Fruit fly (Drosophila melanogaster) whole organism: ENCODE results near the gene GC1.

Experiments used
- CG8478 ChIP-seq: fragments of >200 bp; optimal IDR thresholded peaks from 2 replicates; lab custom pipeline; 2018; ENCODE audit warnings: inconsistent platforms
- Dll ChIP-seq: fragments of >200 bp; optimal IDR thresholded peaks from 2 replicates; lab custom pipeline; 2017
- EcR ChIP-seq, 2 experiments: fragments of >200 bp; optimal IDR thresholded peaks; 2 replicates each; lab custom pipeline; 2017; ENCODE audit warnings: missing biosample characterization in 2 of 2, missing genetic modification characterization in 2 of 2, missing genetic modification reagents in 2 of 2
- pan ChIP-seq: fragments of >200 bp; optimal IDR thresholded peaks from 2 replicates; lab custom pipeline; 2017
- psq ChIP-seq: fragments of >200 bp; optimal IDR thresholded peaks from 2 replicates; lab custom pipeline; 2017
- usp ChIP-seq: fragments of >200 bp; optimal IDR thresholded peaks from 2 replicates; lab custom pipeline; 2017; ENCODE audit warnings: missing biosample characterization, missing genetic modification characterization, mixed read lengths

GC1 gene

DNA sequence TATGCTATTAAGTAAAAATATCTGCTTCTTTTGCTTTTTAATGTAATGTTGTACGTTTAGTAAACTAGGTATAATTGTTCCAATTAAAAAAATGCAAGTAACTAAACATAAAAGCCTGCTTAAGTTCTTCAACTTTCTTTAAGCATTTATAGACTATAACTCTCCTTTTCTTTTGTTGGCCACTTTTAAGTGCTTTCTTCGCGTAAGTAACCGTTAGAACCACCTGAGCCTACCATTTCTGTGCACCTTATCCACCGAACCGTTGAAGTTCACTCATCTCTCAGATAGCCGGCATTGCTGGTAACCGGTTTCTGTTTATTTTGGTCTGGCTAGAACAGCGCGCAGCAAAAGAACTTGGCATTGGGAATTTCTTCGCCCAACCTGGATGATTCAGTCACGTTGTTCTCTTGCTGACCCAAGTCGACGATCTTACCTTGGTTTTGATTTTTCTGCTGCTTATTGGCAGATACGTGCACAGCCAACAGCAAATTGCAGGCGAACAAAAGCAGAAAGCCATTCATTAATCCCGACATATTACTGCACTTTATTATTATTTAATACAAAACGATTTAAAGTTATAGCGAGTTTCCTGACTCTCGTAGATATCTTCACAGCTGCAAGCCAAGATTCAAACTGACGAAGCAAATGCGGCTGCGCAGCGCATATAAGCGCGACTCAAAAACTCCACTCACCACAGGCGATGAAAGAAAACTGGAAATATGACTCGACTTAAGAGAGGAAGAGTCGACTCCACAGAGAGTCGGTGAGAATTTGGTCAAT lies 9.2 kb downstream of the GC1 start, which contains the start of gene CG10005:
Gene CG10005 (minus strand): TSS at position 642 of the 780 bp plus-strand sequence.
- TF ChIP-seq psq (lab: Kevin White, UChicago) = no peak
- TF ChIP-seq EcR (GFP tag; optimal IDR thresholded peaks at IDR 0.05; lab: Kevin White, UChicago) = peak in 1 of 2 experiments; percentile 67

DNA sequence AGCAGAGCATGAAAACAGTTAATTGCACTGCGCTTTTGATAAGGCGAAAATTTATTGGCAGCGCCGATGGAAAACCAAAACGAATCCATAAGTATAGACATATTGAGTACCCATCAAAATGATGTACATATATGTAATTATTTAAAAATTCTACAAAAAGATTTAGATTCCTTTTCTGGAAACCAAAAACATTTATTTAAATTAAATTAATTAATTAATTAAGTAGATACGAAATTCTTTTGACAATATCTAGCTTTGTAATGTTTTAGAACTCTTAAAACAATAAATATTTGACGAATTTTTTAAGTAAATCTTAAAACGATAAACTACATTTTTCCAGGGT lies 9.8 kb downstream of the GC1 start:
- TF ChIP-seq usp (GFP tag; lab: Kevin White, UChicago) (no peak), pan (peak; percentile 44)

DNA sequence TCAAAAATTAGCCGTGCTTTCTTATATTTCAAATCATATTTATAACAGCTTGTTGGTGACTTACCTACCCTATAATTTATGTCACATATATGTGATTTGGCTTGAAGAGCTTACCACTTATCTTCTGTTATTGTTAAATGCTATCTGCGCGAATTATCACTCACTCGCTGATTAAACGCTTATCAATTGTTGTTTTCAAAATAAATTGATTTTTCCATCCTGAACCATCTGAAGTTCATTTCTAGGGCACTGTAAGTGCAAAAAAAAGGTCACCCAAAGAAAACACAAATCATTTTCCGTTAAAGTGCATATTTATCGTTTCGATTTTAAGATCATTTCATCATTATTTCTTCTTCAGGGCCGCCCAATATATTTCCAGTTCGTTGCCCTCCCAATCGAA lies 10.8 kb downstream of the GC1 start:
- TF ChIP-seq Dll (lab: Kevin White, UChicago) (no peak), usp (GFP tag; lab: Kevin White, UChicago) (no peak), pan (no peak), EcR (GFP tag; optimal IDR thresholded peaks at IDR 0.05; lab: Kevin White, UChicago) (no peak), psq (lab: Kevin White, UChicago) (no peak), CG8478 (lab: Kevin White, UChicago) (no peak)

DNA sequence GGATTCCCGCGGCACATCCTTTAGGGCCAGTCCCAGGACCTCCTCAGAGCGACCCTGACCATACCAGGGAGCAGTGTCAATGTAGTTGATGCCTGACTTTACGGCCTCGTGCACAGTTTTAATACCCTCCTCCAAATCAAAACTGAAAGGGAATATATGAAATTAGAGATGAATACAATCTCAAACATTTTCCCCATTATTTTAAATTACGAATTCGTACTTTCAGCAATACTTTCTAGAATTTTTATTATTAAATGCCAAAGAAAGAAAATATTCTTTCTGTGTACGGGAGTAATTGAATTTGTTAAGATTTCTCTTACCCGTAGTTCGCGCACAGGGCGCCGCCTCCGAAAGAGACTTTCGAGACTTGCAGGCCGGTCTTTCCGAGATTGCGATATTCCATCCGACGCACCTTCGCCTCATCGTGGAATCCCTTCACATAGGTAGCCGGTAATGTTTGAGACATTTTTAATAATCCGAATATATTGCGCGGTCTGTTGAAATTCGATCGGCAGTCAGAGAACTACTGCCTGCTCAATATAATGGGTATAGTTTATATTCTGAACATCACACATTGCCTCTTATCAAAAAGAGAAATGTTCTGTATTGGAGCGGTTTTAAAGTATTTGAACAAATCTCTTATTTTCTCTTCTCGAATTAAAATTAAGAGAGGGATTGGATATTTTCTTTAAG lies 12.5 kb downstream of the GC1 start, which contains the start of gene CG18547:
Gene CG18547 (minus strand): TSS at position 512 of the 693 bp plus-strand sequence.
- TF ChIP-seq psq (lab: Kevin White, UChicago) = no peak
- TF ChIP-seq pan = no peak
- no peak for TF ChIP-seq EcR (GFP tag; optimal IDR thresholded peaks at IDR 0.05; lab: Kevin White, UChicago)
- TF ChIP-seq CG8478 (lab: Kevin White, UChicago) = no peak
- TF ChIP-seq Dll (lab: Kevin White, UChicago) = no peak
- TF ChIP-seq usp (GFP tag; lab: Kevin White, UChicago) = no peak

DNA sequence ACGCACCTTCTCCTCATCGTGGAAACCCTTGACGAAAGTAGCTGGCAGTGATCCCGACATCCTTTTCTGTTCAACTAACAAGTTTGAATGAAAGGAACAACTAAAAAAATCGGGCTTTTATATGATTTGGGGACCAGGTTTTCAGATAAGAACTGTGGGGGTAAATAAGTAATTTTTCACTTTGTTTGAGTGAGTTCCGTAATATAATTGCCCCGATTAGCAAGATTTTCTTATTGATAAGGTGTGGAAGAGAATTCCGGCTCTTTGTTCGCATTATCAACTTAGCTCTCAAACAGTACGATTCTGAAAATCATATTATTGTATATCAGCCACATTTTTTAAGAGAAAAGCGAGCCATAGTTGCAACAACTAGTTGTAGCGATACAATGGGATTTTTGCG lies 14.5 kb downstream of the GC1 start, which contains the start of gene CG12224:
Gene CG12224 (minus strand): TSS at position 101 of the 400 bp plus-strand sequence.
- TF ChIP-seq psq (lab: Kevin White, UChicago) (no peak), CG8478 (lab: Kevin White, UChicago) (no peak), Dll (lab: Kevin White, UChicago) (no peak), pan (no peak), usp (GFP tag; lab: Kevin White, UChicago) (no peak), EcR (GFP tag; optimal IDR thresholded peaks at IDR 0.05; lab: Kevin White, UChicago) (no peak)

DNA sequence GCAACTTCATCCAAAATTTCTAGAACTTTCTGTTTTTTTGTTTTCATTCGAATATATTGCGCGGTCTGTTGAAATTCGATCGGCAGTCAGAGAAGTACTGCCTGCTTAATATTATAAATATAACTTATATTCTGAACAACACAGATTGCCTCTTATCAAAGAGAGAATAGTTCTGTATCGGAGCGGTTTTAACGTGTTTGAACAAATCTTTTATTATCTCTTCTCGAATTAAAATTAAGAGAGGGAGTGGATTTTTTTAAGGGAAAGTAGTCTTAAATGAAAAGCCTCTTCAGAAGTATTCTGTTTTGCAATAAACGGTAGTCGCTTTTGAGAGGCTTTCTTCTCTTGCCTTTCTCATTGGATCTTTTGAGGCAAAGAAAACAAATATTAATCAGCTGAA lies 15.0 kb downstream of the GC1 start:
- TF ChIP-seq Dll (lab: Kevin White, UChicago) (no peak), CG8478 (lab: Kevin White, UChicago) (no peak), psq (lab: Kevin White, UChicago) (no peak), EcR (GFP tag; optimal IDR thresholded peaks at IDR 0.05; lab: Kevin White, UChicago) (no peak), usp (GFP tag; lab: Kevin White, UChicago) (no peak), pan (no peak)

DNA sequence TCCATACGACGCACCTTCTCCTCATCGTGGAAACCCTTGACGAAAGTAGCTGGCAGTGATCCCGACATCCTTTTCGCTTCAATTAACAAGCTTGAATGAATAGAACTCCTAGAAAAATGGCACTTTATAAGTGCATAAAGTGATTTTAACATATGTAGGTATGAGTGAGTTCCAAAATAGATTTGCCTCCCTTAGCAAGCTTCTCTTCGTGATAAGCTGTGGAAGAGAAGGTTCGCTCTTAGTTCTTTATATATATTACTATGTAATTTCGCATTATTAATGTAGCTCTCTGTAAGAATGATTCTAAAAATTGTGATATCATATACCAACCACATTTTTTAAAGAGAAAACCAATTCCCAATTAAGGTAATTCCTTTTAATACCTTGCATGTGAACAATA lies 16.9 kb downstream of the GC1 start, which contains the start of gene CG3397:
Gene CG3397 (minus strand): TSS at position 101 of the 400 bp plus-strand sequence.
- TF ChIP-seq EcR (GFP tag; optimal IDR thresholded peaks at IDR 0.05; lab: Kevin White, UChicago) = no peak
- no peak for TF ChIP-seq Dll (lab: Kevin White, UChicago)
- TF ChIP-seq CG8478 (lab: Kevin White, UChicago) = no peak
- no peak for TF ChIP-seq pan
- no peak for TF ChIP-seq psq (lab: Kevin White, UChicago)
- TF ChIP-seq usp (GFP tag; lab: Kevin White, UChicago) = no peak

DNA sequence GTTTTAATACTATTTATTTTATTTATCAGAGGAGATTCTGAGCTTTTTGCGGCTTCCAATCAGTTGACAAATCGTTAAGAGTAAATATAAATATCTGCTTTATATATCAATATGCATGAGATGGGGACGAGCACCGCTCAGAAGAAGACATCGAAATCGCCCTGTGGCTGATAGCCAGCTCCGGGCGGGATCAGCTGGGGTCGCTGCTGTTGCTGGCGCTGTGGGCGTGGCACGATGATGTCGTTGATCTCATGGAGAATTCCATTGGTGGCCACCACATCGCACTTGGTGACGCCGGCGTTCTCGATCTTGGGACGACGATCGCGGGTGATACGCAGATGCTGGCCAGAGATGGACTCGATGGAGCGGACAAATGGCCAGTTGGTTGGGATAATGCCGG lies 17.4 kb downstream of the GC1 start:
- TF ChIP-seq Dll (lab: Kevin White, UChicago) = no peak
- no peak for TF ChIP-seq EcR (GFP tag; optimal IDR thresholded peaks at IDR 0.05; lab: Kevin White, UChicago)
- TF ChIP-seq psq (lab: Kevin White, UChicago) = no peak
- TF ChIP-seq usp (GFP tag; lab: Kevin White, UChicago) = no peak
- TF ChIP-seq CG8478 (lab: Kevin White, UChicago) = no peak
- TF ChIP-seq pan = no peak

DNA sequence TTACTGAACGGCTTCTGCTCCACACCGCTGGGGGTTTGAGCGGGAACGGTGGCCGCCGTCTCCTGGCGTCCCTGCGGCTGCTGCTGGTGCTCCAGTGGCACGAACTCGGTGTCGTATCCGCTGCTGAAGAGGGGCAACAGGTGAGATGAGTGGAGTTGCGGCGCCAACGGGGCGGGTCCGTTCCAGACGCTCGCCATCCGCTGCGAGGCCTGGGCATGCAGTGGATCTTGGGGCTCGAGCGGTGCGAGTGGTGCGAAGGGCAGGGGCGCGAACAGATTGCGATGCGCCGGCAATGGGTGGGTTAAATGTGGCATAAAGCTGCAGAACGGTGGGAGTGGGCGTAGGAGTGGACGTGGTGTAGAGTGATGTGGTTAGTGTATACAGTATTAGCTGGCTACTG lies 21.7 kb downstream of the GC1 start:
- TF ChIP-seq pan (no peak), EcR (GFP tag; optimal IDR thresholded peaks at IDR 0.05; lab: Kevin White, UChicago) (no peak), usp (GFP tag; lab: Kevin White, UChicago) (no peak), Dll (lab: Kevin White, UChicago) (no peak), CG8478 (lab: Kevin White, UChicago) (no peak), psq (lab: Kevin White, UChicago) (no peak)

DNA sequence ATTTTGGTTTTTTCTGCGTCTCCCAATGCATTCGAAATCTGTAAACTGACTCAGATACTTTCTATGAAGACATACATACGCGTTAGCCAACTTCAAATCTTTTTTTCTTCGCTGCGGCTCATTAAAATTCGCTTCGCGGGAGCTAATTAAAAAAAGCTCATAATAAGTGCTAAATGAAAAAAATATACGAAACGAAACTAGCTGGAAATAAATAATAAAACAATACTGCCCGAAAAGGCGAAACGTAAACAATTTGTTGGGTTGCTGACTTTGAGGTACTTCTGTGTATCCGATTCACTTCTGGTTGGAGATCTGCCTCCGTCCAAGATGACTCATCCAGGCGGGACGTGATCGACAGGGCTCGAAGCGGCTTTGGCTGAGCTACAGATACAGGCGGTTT lies 22.5 kb downstream of the GC1 start:
- no peak for TF ChIP-seq usp (GFP tag; lab: Kevin White, UChicago)
- no peak for TF ChIP-seq psq (lab: Kevin White, UChicago)
- no peak for TF ChIP-seq CG8478 (lab: Kevin White, UChicago)
- TF ChIP-seq EcR (GFP tag; optimal IDR thresholded peaks at IDR 0.05; lab: Kevin White, UChicago) = no peak
- no peak for TF ChIP-seq pan
- no peak for TF ChIP-seq Dll (lab: Kevin White, UChicago)

DNA sequence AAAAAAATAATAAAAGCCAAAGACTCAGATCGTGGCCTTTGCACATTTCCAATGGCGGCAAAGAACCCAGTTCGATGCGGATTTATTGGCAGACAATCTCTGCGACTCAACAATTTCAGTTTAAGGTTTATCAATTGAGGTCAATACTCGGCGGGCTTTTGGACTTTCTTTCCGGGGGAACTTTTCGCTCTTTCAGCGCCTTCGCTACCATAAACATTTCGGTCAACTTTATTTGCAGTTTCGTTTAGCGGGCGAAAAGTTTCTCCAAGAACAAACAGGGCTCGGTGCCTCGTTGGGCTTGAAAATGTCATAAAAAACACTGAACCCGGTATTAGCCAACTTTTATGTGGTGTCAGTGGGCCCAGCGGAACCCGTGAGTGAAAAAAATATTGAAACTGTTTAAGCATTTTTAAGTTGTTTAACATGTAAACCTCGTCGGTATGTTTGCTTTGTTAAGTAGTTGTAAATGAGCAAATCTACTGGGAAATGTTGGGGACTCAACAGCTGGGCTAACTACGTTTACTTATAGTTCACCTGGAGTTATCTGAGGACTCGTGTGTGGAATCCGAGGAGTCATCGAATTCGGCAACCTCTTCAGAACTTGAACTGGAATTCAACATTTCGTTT lies 24.1 kb downstream of the GC1 start:
- TF ChIP-seq psq (lab: Kevin White, UChicago) (no peak), EcR (GFP tag; optimal IDR thresholded peaks at IDR 0.05; lab: Kevin White, UChicago) (no peak), pan (no peak)
